Fruit fly (Drosophila melanogaster): ENCODE measurements around the gene GluRIIE.
A peak's percentile ranks its signal among the peaks of the same experiment; 100 is the strongest.

The GluRIIE gene

DNA sequence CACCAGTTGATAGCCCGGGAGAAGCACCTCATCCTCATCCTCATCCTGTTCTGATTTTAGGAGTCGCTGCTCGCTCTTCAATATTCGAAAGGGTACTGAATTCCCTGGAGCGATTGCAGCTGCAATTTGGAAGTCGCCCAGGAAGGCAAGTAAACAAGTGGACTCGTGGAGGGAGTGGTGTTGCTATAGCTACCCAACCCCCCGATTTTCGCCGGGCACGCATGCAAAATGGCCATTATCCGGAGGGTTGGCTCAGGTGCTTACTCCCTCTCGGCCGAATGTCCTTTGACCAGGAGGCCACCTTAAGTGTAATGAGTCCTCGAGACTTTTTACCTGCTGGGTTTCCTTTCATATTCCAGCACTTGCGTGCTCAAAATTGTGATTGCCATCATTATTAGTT, 31.7 kb downstream of the GluRIIE start, which contains the start of gene CG15923:
CG15923 (minus strand) TSS at position 101 of the 400 bp plus-strand sequence.
- TF ChIP-seq usp (GFP tag; optimal IDR thresholded peaks at IDR 0.05) = no peak
- TF ChIP-seq dsf (GFP tag; optimal IDR thresholded peaks at IDR 0.05; ENCODE audit: borderline replicate concordance) = no peak
- TF ChIP-seq h (GFP tag; optimal IDR thresholded peaks at IDR 0.05) = no peak
- no peak for TF ChIP-seq CG9705 (GFP tag; optimal IDR thresholded peaks at IDR 0.05)
- TF ChIP-seq Hnf4 (GFP tag; optimal IDR thresholded peaks at IDR 0.05) = no peak
- no peak for TF ChIP-seq psq (GFP tag; optimal IDR thresholded peaks at IDR 0.05)
- no peak for TF ChIP-seq Hr78 (GFP tag; optimal IDR thresholded peaks at IDR 0.05)
- no peak for TF ChIP-seq pan (optimal IDR thresholded peaks at IDR 0.05)
- TF ChIP-seq Jra (GFP tag; optimal IDR thresholded peaks at IDR 0.05) = no peak
- TF ChIP-seq N (GFP tag; optimal IDR thresholded peaks at IDR 0.05) = no peak
- TF ChIP-seq GATAd (GFP tag; optimal IDR thresholded peaks at IDR 0.05) = no peak
- no peak for TF ChIP-seq fru (GFP tag; optimal IDR thresholded peaks at IDR 0.05)
- TF ChIP-seq Dif (GFP tag; optimal IDR thresholded peaks at IDR 0.05; ENCODE audit: partially characterized antibody) = no peak
- TF ChIP-seq woc (GFP tag; optimal IDR thresholded peaks at IDR 0.05) = no peak

DNA sequence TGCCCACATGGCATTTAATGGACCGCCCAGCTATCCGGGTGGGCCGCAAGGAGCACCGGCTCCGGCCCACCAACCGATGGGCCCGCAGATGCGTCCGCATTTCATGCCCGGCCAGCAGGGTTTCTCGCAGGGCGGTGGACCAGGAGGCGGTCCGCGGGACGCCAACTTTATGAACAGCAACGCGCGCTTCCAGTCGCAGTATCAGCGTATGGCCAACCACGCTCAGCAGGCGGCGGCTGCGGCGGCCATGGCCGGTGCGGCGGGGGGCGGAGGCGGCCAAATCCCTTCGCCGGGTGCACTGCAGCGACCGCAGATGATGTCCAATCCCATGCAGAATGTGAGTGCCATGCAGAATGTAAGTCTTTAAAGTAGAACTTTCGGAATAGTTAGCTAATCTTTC, 40.3 kb downstream of the GluRIIE start:
- TF ChIP-seq CrebA (GFP tag; optimal IDR thresholded peaks at IDR 0.05; ENCODE audit: borderline replicate concordance) (no peak), Dfd (GFP tag; optimal IDR thresholded peaks at IDR 0.05) (peak; percentile 96), Rel (GFP tag; optimal IDR thresholded peaks at IDR 0.05) (no peak), Rel (tag; optimal IDR thresholded peaks at IDR 0.05) (no peak), Hr78 (GFP tag; optimal IDR thresholded peaks at IDR 0.05) (no peak), Sp1 (GFP tag; optimal IDR thresholded peaks at IDR 0.05) (no peak), CG32264 (GFP tag; optimal IDR thresholded peaks at IDR 0.05) (no peak), Mio (GFP tag; optimal IDR thresholded peaks at IDR 0.05) (no peak)

DNA sequence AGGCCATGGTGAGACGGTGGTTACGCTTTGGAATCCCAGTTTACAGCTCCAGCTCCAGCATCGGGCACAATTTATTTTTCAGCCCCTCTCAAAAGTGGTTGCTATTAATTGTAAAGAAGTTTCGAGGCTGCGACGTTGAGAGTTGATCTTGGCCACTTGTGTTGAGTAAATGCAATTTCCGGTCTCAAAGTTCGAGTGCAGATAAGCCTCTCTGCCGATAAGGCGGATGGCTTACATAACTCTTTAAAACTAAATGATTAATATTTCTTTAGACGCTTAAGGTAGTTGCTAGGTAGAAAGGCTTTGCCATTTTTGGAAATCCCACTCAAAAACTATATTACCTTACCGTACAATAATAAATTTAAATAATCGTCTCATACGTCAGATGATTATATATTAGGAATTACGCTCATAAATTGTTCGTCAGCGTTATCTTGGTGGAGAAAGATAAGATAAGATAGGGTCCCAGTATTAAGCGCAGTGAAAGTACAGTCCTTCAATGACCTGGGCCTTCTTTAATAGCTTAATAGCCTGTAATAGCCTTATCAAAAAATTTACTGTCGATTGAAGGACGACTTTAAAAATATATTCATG, 42.9 kb downstream of the GluRIIE start:
- TF ChIP-seq psq (GFP tag; optimal IDR thresholded peaks at IDR 0.05) = no peak
- TF ChIP-seq CG32264 (GFP tag; optimal IDR thresholded peaks at IDR 0.05) = no peak

DNA sequence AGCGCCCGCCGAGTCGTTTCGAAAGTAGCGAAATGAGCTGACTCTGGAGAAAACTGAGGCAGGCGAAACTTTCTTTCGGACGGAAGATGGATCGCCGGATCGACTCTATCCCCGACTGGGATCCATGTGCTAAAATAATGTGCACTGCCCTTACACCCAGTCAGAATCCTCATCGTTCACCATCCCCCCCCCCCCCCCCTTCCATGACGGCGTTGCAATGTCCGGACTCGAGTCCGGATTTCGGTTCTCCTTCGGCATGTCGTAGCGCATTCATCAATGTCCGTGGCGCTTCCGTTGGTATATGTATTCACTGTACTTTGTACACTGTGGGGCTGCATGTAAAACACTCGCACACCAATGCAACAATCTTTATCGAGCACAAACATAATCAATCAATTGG, 43.4 kb downstream of the GluRIIE start:
- TF ChIP-seq dmrt93B (GFP tag; optimal IDR thresholded peaks at IDR 0.05) = no peak
- TF ChIP-seq sage (GFP tag; optimal IDR thresholded peaks at IDR 0.05) = no peak
- TF ChIP-seq psq (GFP tag; optimal IDR thresholded peaks at IDR 0.05) = no peak
- no peak for TF ChIP-seq CG32264 (GFP tag; optimal IDR thresholded peaks at IDR 0.05)
- TF ChIP-seq GATAd (GFP tag; optimal IDR thresholded peaks at IDR 0.05) = no peak
- peak; percentile 92 for TF ChIP-seq Dfd (GFP tag; optimal IDR thresholded peaks at IDR 0.05)
- no peak for TF ChIP-seq h (GFP tag; optimal IDR thresholded peaks at IDR 0.05)
- TF ChIP-seq CrebA (GFP tag; optimal IDR thresholded peaks at IDR 0.05; ENCODE audit: borderline replicate concordance) = no peak
- TF ChIP-seq lola (GFP tag; optimal IDR thresholded peaks at IDR 0.05) = no peak

- TF ChIP-seq Hr83 (GFP tag; optimal IDR thresholded peaks at IDR 0.05; ENCODE audit: poor library complexity, severe bottlenecking) (no peak), HLH106 (tag; optimal IDR thresholded peaks at IDR 0.05) (no peak), dsf (GFP tag; optimal IDR thresholded peaks at IDR 0.05; ENCODE audit: borderline replicate concordance) (no peak), Abd-B (GFP tag; optimal IDR thresholded peaks at IDR 0.05) (no peak), h (GFP tag; optimal IDR thresholded peaks at IDR 0.05) (no peak), fru (GFP tag; optimal IDR thresholded peaks at IDR 0.05) (no peak), lola (GFP tag; optimal IDR thresholded peaks at IDR 0.05) (no peak), Hnf4 (GFP tag; optimal IDR thresholded peaks at IDR 0.05) (no peak), rgr (GFP tag; optimal IDR thresholded peaks at IDR 0.05) (no peak), sv (GFP tag; optimal IDR thresholded peaks at IDR 0.05) (no peak), Jra (GFP tag; optimal IDR thresholded peaks at IDR 0.05) (no peak)
Observed at dm6 chr3R:20604078-20604477, 44.4 kb downstream of the GluRIIE start.

DNA sequence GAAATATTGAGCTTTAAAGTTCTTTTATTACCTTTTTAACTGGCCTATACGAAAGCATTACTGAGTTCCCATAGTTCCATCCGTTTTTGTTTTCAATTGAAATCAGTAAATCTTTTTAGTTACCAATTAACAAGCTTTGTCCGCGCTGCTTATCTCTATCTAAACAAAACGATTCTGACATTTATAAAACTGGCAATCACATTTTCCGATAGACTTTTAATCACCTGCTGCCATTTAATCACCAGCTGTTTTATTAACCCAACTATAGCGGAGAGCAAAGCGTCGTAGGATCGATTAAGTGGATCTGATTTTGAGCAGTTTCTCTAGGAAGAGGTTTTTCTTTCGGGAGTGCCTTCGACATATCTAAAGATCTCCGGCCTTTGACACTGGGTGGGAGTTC, 45.9 kb downstream of the GluRIIE start:
- no peak for TF ChIP-seq Hr83 (GFP tag; optimal IDR thresholded peaks at IDR 0.05; ENCODE audit: poor library complexity, severe bottlenecking)
- TF ChIP-seq Mio (GFP tag; optimal IDR thresholded peaks at IDR 0.05) = no peak
- no peak for TF ChIP-seq Vsx2 (GFP tag; optimal IDR thresholded peaks at IDR 0.05; ENCODE audit: partially characterized antibody)
- no peak for TF ChIP-seq jim (GFP tag; optimal IDR thresholded peaks at IDR 0.05)
- no peak for TF ChIP-seq usp (GFP tag; optimal IDR thresholded peaks at IDR 0.05)
- no peak for TF ChIP-seq Hnf4 (GFP tag; optimal IDR thresholded peaks at IDR 0.05)
- no peak for TF ChIP-seq CG32264 (GFP tag; optimal IDR thresholded peaks at IDR 0.05)
- no peak for TF ChIP-seq dmrt93B (GFP tag; optimal IDR thresholded peaks at IDR 0.05)
- no peak for TF ChIP-seq dl (GFP tag; optimal IDR thresholded peaks at IDR 0.05; ENCODE audit: insufficient read depth in 1 of 2, partially characterized antibody in 2 of 2)
- no peak for TF ChIP-seq Sp1 (GFP tag; optimal IDR thresholded peaks at IDR 0.05)
